Worm (Caenorhabditis elegans) whole organism, young adult: ENCODE data around the gene scrm-7.

Experiments
- B0035.1 ChIP-seq: sonication (generic microtip); optimal IDR thresholded peaks from 2 replicates; lab custom pipeline; 2016; ENCODE audit warnings: missing genetic modification characterization, mild to moderate bottlenecking, missing compliant biosample characterization, missing genotype, missing genetic modification reagents
- F52B5.7 ChIP-seq: sonication (generic microtip); optimal IDR thresholded peaks from 2 replicates; lab custom pipeline; 2016; ENCODE audit warnings: mild to moderate bottlenecking, missing genetic modification characterization, missing compliant biosample characterization
- F57A8.1 ChIP-seq: fragments of 200-800 bp; sonication (Bioruptor generic); optimal IDR thresholded peaks from 2 replicates; lab custom pipeline; 2018; ENCODE audit warnings: mild to moderate bottlenecking, missing genetic modification characterization, moderate library complexity, missing compliant biosample characterization
- ZK185.1 ChIP-seq: sonication (generic microtip); optimal IDR thresholded peaks from 2 replicates; lab custom pipeline; 2016; ENCODE audit warnings: mild to moderate bottlenecking, missing genetic modification characterization, missing compliant biosample characterization; ENCODE audit not compliant: poor library complexity, severe bottlenecking
- ama-1 ChIP-seq, 3 experiments: fragments of 150-350 bp in 1 of 3; sonication (generic microtip) in 2 of 3; optimal IDR thresholded peaks; 2 replicates each; lab custom pipeline; 2014 to 2018; ENCODE audit warnings: missing biosample characterization in 2 of 3, missing genetic modification characterization in 2 of 3, missing genetic modification reagents in 2 of 3
- aptf-2 ChIP-seq: fragments of 200-800 bp; sonication (Bioruptor generic); conservative IDR thresholded peaks from 2 replicates; pipeline ENCODE4 v1.3.6; 2022; ENCODE audit warnings: missing genetic modification reagents, missing genetic modification characterization, missing compliant biosample characterization
- ets-4 ChIP-seq: fragments of 200-800 bp; sonication (Bioruptor generic); optimal IDR thresholded peaks from 2 replicates; lab custom pipeline; 2018; ENCODE audit warnings: mild to moderate bottlenecking, missing genetic modification characterization, missing compliant biosample characterization
- gei-17 ChIP-seq: fragments of 200-800 bp; sonication (Bioruptor generic); optimal IDR thresholded peaks from 2 replicates; lab custom pipeline; 2018; ENCODE audit warnings: mild to moderate bottlenecking, missing genetic modification characterization, missing compliant biosample characterization
- lag-1 ChIP-seq: fragments of 200-800 bp; sonication (Bioruptor generic); IDR thresholded peaks from 2 replicates; pipeline ENCODE4 v1.3.6; 2022; ENCODE audit warnings: missing genetic modification reagents, missing genetic modification characterization, missing compliant biosample characterization
- let-526 ChIP-seq: fragments of 200-800 bp; sonication (Bioruptor generic); IDR thresholded peaks from 2 replicates; pipeline ENCODE4 v1.3.6; 2022; ENCODE audit warnings: missing genetic modification reagents, missing genetic modification characterization, missing compliant biosample characterization
- lir-1 ChIP-seq: fragments of 200-800 bp; sonication (Bioruptor generic); conservative IDR thresholded peaks from 2 replicates; pipeline ENCODE4 v1.3.6; 2022; ENCODE audit warnings: missing genetic modification reagents, missing genetic modification characterization, missing compliant biosample characterization
- zim-3 ChIP-seq: sonication (generic microtip); optimal IDR thresholded peaks from 2 replicates; lab custom pipeline; 2017; ENCODE audit warnings: mild to moderate bottlenecking, missing genetic modification characterization, moderate library complexity, missing compliant biosample characterization
- ztf-28 ChIP-seq: fragments of 200-800 bp; sonication (Bioruptor generic); IDR thresholded peaks from 2 replicates; pipeline ENCODE4 v1.3.6; 2022; ENCODE audit warnings: missing genetic modification reagents, missing genetic modification characterization, missing compliant biosample characterization

ce11 chrV:14821553-14821952 lies 42.0 kb upstream of the scrm-7 start, which contains the start of gene W06A7.2:
- TF ChIP-seq aptf-2 (GFP tag; lab: Robert Waterston, UW) (no peak), lir-1 (GFP tag; lab: Robert Waterston, UW) (no peak), ets-4 (GFP tag; lab: Kevin White, UChicago) (no peak), F52B5.7 (tag; lab: Kevin White, UChicago) (no peak), zim-3 (tag; lab: Kevin White, UChicago) (no peak), F57A8.1 (GFP tag; lab: Kevin White, UChicago) (no peak), lag-1 (GFP tag; lab: Robert Waterston, UW) (no peak), ZK185.1 (tag; lab: Kevin White, UChicago) (no peak), ztf-28 (GFP tag; lab: Robert Waterston, UW) (no peak), let-526 (GFP tag; lab: Robert Waterston, UW) (no peak), B0035.1 (tag; lab: Kevin White, UChicago) (no peak), ama-1 (optimal IDR thresholded peaks at IDR 0.05; lab: Kevin White, UChicago) (no peak), ama-1 (GFP tag; optimal IDR thresholded peaks at IDR 0.05; lab: Kevin White, UChicago) (no peak), gei-17 (GFP tag; lab: Kevin White, UChicago) (no peak)
